Worm (Caenorhabditis elegans) whole organism, young adult: ENCODE data around the gene cutl-28.
A peak's percentile ranks its signal among the peaks of the same experiment; 100 is the strongest.

ENCODE experiments used
- B0261.1 ChIP-seq: sonication (generic microtip); optimal IDR thresholded peaks from 2 replicates; lab custom pipeline; 2016; ENCODE audit warnings: mild to moderate bottlenecking, missing genetic modification characterization, moderate library complexity, missing compliant biosample characterization
- F49E8.2 ChIP-seq: sonication (generic microtip); optimal IDR thresholded peaks from 3 replicates; lab custom pipeline; 2017; ENCODE audit warnings: missing genetic modification characterization, mild to moderate bottlenecking, missing compliant biosample characterization, antibody characterized with exemption, moderate library complexity; ENCODE audit not compliant: insufficient read depth
- F57C9.4 ChIP-seq: sonication (generic microtip); optimal IDR thresholded peaks from 2 replicates; lab custom pipeline; 2017; ENCODE audit warnings: mild to moderate bottlenecking, missing genetic modification characterization, missing compliant biosample characterization
- T07F8.4 ChIP-seq: sonication (generic microtip); optimal IDR thresholded peaks from 2 replicates; lab custom pipeline; 2016; ENCODE audit warnings: mild to moderate bottlenecking, missing genetic modification characterization, moderate library complexity, missing compliant biosample characterization
- Y53F4B.3 ChIP-seq: fragments of 200-800 bp; sonication (Bioruptor generic); IDR thresholded peaks from 2 replicates; pipeline ENCODE4 v1.3.6; 2022; ENCODE audit warnings: missing genetic modification reagents, missing genetic modification characterization, missing compliant biosample characterization
- Y79H2A.3 ChIP-seq: fragments of 200-800 bp; sonication (Bioruptor generic); conservative IDR thresholded peaks from 2 replicates; pipeline ENCODE4 v1.3.6; 2022; ENCODE audit warnings: missing genetic modification reagents, missing genetic modification characterization, missing compliant biosample characterization
- Y95B8A.8 ChIP-seq: fragments of 200-800 bp; sonication (Bioruptor generic); IDR thresholded peaks from 2 replicates; pipeline ENCODE4 v1.3.6; 2022; ENCODE audit warnings: missing genetic modification reagents, missing genetic modification characterization, missing compliant biosample characterization
- ZK185.1 ChIP-seq: sonication (generic microtip); optimal IDR thresholded peaks from 2 replicates; lab custom pipeline; 2016; ENCODE audit warnings: mild to moderate bottlenecking, missing genetic modification characterization, missing compliant biosample characterization; ENCODE audit not compliant: poor library complexity, severe bottlenecking
- aptf-2 ChIP-seq: fragments of 200-800 bp; sonication (Bioruptor generic); conservative IDR thresholded peaks from 2 replicates; pipeline ENCODE4 v1.3.6; 2022; ENCODE audit warnings: missing genetic modification reagents, missing genetic modification characterization, missing compliant biosample characterization
- aptf-3 ChIP-seq: fragments of 200-800 bp; sonication (Bioruptor generic); IDR thresholded peaks from 2 replicates; pipeline ENCODE4 v1.3.6; 2022; ENCODE audit warnings: missing genetic modification characterization, missing compliant biosample characterization
- attf-3 ChIP-seq: fragments of 200-800 bp; sonication (Bioruptor generic); conservative IDR thresholded peaks from 2 replicates; pipeline ENCODE4 v1.3.6; 2022; ENCODE audit warnings: missing genetic modification reagents, missing genetic modification characterization, missing compliant biosample characterization
- ccch-3 ChIP-seq: fragments of 200-800 bp; sonication (Bioruptor generic); optimal IDR thresholded peaks from 2 replicates; lab custom pipeline; 2018; ENCODE audit warnings: mild to moderate bottlenecking, missing genetic modification characterization, missing compliant biosample characterization
- cebp-1 ChIP-seq, 2 experiments: fragments of 200-800 bp in 1 of 2; sonication (Bioruptor generic) in 1 of 2; sonication (generic microtip) in 1 of 2; IDR thresholded peaks in 1 of 2; optimal IDR thresholded peaks in 1 of 2; 2 replicates each; pipeline versions ENCODE4 v1.3.6 to Lab custom; 2017 to 2022; ENCODE audit warnings: missing compliant biosample characterization in 2 of 2, missing genetic modification characterization in 2 of 2, mild to moderate bottlenecking in 1 of 2, missing genetic modification reagents in 1 of 2, moderate library complexity in 1 of 2
- cebp-2 ChIP-seq: fragments of 200-800 bp; sonication (Bioruptor generic); IDR thresholded peaks from 2 replicates; pipeline ENCODE4 v1.3.6; 2022; ENCODE audit warnings: missing genetic modification characterization, missing compliant biosample characterization
- ceh-100 ChIP-seq: fragments of 200-800 bp; sonication (Bioruptor generic); IDR thresholded peaks from 2 replicates; pipeline ENCODE4 v1.3.6; 2022; ENCODE audit warnings: missing genetic modification reagents, missing genetic modification characterization, missing compliant biosample characterization
- ceh-27 ChIP-seq: fragments of 200-800 bp; sonication (Bioruptor generic); optimal IDR thresholded peaks from 2 replicates; lab custom pipeline; 2018; ENCODE audit warnings: mild to moderate bottlenecking, missing genetic modification characterization, moderate library complexity, missing compliant biosample characterization
- ceh-40 ChIP-seq: fragments of 200-800 bp; sonication (Bioruptor generic); IDR thresholded peaks from 2 replicates; pipeline ENCODE4 v1.3.6; 2022; ENCODE audit warnings: missing genetic modification characterization, missing compliant biosample characterization
- ceh-91 ChIP-seq: fragments of 200-800 bp; sonication (Bioruptor generic); IDR thresholded peaks from 2 replicates; pipeline ENCODE4 v1.3.6; 2022; ENCODE audit warnings: missing genetic modification reagents, missing genetic modification characterization, missing compliant biosample characterization
- chd-7 ChIP-seq: sonication (generic microtip); optimal IDR thresholded peaks from 2 replicates; lab custom pipeline; 2016; ENCODE audit warnings: mild to moderate bottlenecking, missing genetic modification characterization, moderate library complexity, missing compliant biosample characterization
- die-1 ChIP-seq: sonication (generic microtip); optimal IDR thresholded peaks from 2 replicates; lab custom pipeline; 2016; ENCODE audit warnings: missing genotype, mild to moderate bottlenecking, missing genetic modification characterization, missing compliant biosample characterization
- dox-1 ChIP-seq: fragments of 200-800 bp; sonication (Bioruptor generic); IDR thresholded peaks from 2 replicates; pipeline ENCODE4 v1.3.6; 2022; ENCODE audit warnings: missing genetic modification reagents, missing genetic modification characterization, missing compliant biosample characterization
- egl-18 ChIP-seq: fragments of 200-800 bp; sonication (Bioruptor generic); IDR thresholded peaks from 2 replicates; pipeline ENCODE4 v1.3.6; 2022; ENCODE audit warnings: missing genetic modification reagents, missing genetic modification characterization, missing compliant biosample characterization
- ets-4 ChIP-seq: fragments of 200-800 bp; sonication (Bioruptor generic); optimal IDR thresholded peaks from 2 replicates; lab custom pipeline; 2018; ENCODE audit warnings: mild to moderate bottlenecking, missing genetic modification characterization, missing compliant biosample characterization
- hlh-12 ChIP-seq: sonication (generic microtip); optimal IDR thresholded peaks from 2 replicates; lab custom pipeline; 2016; ENCODE audit warnings: missing genetic modification characterization, missing compliant biosample characterization
- hlh-26 ChIP-seq: fragments of 200-800 bp; sonication (Bioruptor generic); conservative IDR thresholded peaks from 2 replicates; pipeline ENCODE4 v1.3.6; 2022; ENCODE audit warnings: missing genetic modification reagents, missing genetic modification characterization, missing compliant biosample characterization
- hmg-1.2 ChIP-seq: fragments of 200-800 bp; sonication (Bioruptor generic); IDR thresholded peaks from 2 replicates; pipeline ENCODE4 v1.3.6; 2022; ENCODE audit warnings: missing genetic modification reagents, missing genetic modification characterization, missing compliant biosample characterization
- let-526 ChIP-seq: fragments of 200-800 bp; sonication (Bioruptor generic); IDR thresholded peaks from 2 replicates; pipeline ENCODE4 v1.3.6; 2022; ENCODE audit warnings: missing genetic modification reagents, missing genetic modification characterization, missing compliant biosample characterization
- lsl-1 ChIP-seq: fragments of 200-800 bp; sonication (Bioruptor generic); optimal IDR thresholded peaks from 2 replicates; lab custom pipeline; 2018; ENCODE audit warnings: mild to moderate bottlenecking, missing genetic modification characterization, moderate library complexity, missing compliant biosample characterization
- mcd-1 ChIP-seq: fragments of 200-800 bp; sonication (Bioruptor generic); IDR thresholded peaks from 2 replicates; pipeline ENCODE4 v1.3.6; 2022; ENCODE audit warnings: missing genetic modification reagents, missing genetic modification characterization, missing compliant biosample characterization
- mxl-1 ChIP-seq: sonication (generic microtip); optimal IDR thresholded peaks from 2 replicates; lab custom pipeline; 2016; ENCODE audit warnings: missing genetic modification characterization, missing compliant biosample characterization
- nfya-2 ChIP-seq: fragments of 200-800 bp; sonication (Bioruptor generic); IDR thresholded peaks from 2 replicates; pipeline ENCODE4 v1.3.6; 2022; ENCODE audit warnings: missing genetic modification reagents, missing genetic modification characterization, missing compliant biosample characterization
- nhr-80 ChIP-seq: sonication (generic microtip); optimal IDR thresholded peaks from 2 replicates; lab custom pipeline; 2016; ENCODE audit warnings: missing genetic modification characterization, missing compliant biosample characterization
- nhr-90 ChIP-seq: sonication (generic microtip); optimal IDR thresholded peaks from 2 replicates; lab custom pipeline; 2016; ENCODE audit warnings: missing genotype, mild to moderate bottlenecking, missing genetic modification characterization, missing compliant biosample characterization
- pha-4 ChIP-seq: fragments of 150-350 bp; sonication (generic microtip); optimal IDR thresholded peaks from 2 replicates; lab custom pipeline; 2014; ENCODE audit warnings: missing biosample characterization, missing genetic modification reagents, missing genetic modification characterization
- rec-8 ChIP-seq, 2 experiments: sonication (generic microtip); optimal IDR thresholded peaks; 2 replicates each; lab custom pipeline; 2016; ENCODE audit warnings: mild to moderate bottlenecking in 2 of 2, missing genetic modification characterization in 2 of 2, missing genetic modification reagents in 2 of 2, missing genotype in 2 of 2, missing biosample characterization in 1 of 2, missing compliant biosample characterization in 1 of 2, moderate library complexity in 1 of 2
- snpc-1.3 ChIP-seq: sonication (generic microtip); optimal IDR thresholded peaks from 2 replicates; lab custom pipeline; 2017; ENCODE audit warnings: missing genetic modification characterization, mild to moderate bottlenecking, missing compliant biosample characterization, antibody characterized with exemption, moderate library complexity, missing genotype, missing genetic modification reagents; ENCODE audit not compliant: insufficient read depth
- sptf-2 ChIP-seq: fragments of 200-800 bp; sonication (Bioruptor generic); optimal IDR thresholded peaks from 2 replicates; lab custom pipeline; 2018; ENCODE audit warnings: mild to moderate bottlenecking, missing genetic modification characterization, missing compliant biosample characterization
- tlf-1 ChIP-seq: fragments of 200-800 bp; sonication (Bioruptor generic); optimal IDR thresholded peaks from 2 replicates; lab custom pipeline; 2018; ENCODE audit warnings: mild to moderate bottlenecking, missing genetic modification characterization, missing compliant biosample characterization
- unc-130 ChIP-seq: sonication (generic microtip); optimal IDR thresholded peaks from 2 replicates; lab custom pipeline; 2016; ENCODE audit warnings: missing genetic modification reagents, missing genetic modification characterization, missing compliant biosample characterization
- ztf-26 ChIP-seq: sonication (generic microtip); optimal IDR thresholded peaks from 2 replicates; lab custom pipeline; 2017; ENCODE audit warnings: missing genetic modification characterization, missing compliant biosample characterization

The cutl-28 gene

ce11 chrIV:666991-667390 lies 17.3 kb upstream of the cutl-28 start, which contains the start of gene K11H12.6:
Gene K11H12.6, plus strand, starts transcription at chrIV:667291.
- TF ChIP-seq chd-7 (no peak), ceh-27 (GFP tag; lab: Kevin White, UChicago) (no peak), egl-18 (GFP tag; lab: Robert Waterston, UW) (no peak), dox-1 (no peak), mcd-1 (no peak), cebp-2 (GFP tag; lab: Robert Waterston, UW) (no peak), ceh-40 (GFP tag; lab: Robert Waterston, UW) (no peak), die-1 (tag; lab: Kevin White, UChicago) (no peak), F57C9.4 (tag; lab: Kevin White, UChicago) (no peak), attf-3 (GFP tag; lab: Robert Waterston, UW) (no peak), Y95B8A.8 (GFP tag; lab: Robert Waterston, UW) (no peak), tlf-1 (GFP tag; lab: Kevin White, UChicago) (no peak), sptf-2 (GFP tag; lab: Kevin White, UChicago) (no peak), mxl-1 (no peak), F49E8.2 (no peak), rec-8 (tag; optimal IDR thresholded peaks at IDR 0.05; lab: Kevin White, UChicago) (no peak), hlh-12 (tag; lab: Kevin White, UChicago) (no peak), let-526 (GFP tag; lab: Robert Waterston, UW) (no peak), ztf-26 (tag; lab: Kevin White, UChicago) (no peak), hlh-26 (GFP tag; lab: Robert Waterston, UW) (no peak)

- no peak for TF ChIP-seq mcd-1
- TF ChIP-seq aptf-3 (GFP tag; lab: Robert Waterston, UW), result no peak
- TF ChIP-seq ceh-91 (GFP tag; lab: Robert Waterston, UW), result no peak
- TF ChIP-seq Y53F4B.3 (GFP tag; lab: Robert Waterston, UW), result no peak
- TF ChIP-seq F49E8.2, result no peak
- no peak for TF ChIP-seq Y79H2A.3 (GFP tag; lab: Robert Waterston, UW)
- TF ChIP-seq lsl-1 (GFP tag; lab: Kevin White, UChicago), result no peak
- no peak for TF ChIP-seq unc-130 (GFP tag; lab: Kevin White, UChicago)
These were observed 13.8 kb upstream of the cutl-28 start, which contains the start of gene K11H12.11 for ce11 chrIV:670455-670854. Gene K11H12.11, minus strand, starts transcription at chrIV:670555.

ce11 chrIV:673313-673712 lies 11.0 kb upstream of the cutl-28 start, which contains the start of gene K11H12.3:
Gene K11H12.3, minus strand, starts transcription at chrIV:673480.
- TF ChIP-seq ccch-3, result no peak
- peak; percentile 70 for TF ChIP-seq dox-1
- TF ChIP-seq nhr-80 (tag; lab: Kevin White, UChicago), result peak; percentile 90
- TF ChIP-seq ets-4 (GFP tag; lab: Kevin White, UChicago), result peak; percentile 70
- TF ChIP-seq pha-4 (tag; lab: Kevin White, UChicago), result no peak

DNA sequence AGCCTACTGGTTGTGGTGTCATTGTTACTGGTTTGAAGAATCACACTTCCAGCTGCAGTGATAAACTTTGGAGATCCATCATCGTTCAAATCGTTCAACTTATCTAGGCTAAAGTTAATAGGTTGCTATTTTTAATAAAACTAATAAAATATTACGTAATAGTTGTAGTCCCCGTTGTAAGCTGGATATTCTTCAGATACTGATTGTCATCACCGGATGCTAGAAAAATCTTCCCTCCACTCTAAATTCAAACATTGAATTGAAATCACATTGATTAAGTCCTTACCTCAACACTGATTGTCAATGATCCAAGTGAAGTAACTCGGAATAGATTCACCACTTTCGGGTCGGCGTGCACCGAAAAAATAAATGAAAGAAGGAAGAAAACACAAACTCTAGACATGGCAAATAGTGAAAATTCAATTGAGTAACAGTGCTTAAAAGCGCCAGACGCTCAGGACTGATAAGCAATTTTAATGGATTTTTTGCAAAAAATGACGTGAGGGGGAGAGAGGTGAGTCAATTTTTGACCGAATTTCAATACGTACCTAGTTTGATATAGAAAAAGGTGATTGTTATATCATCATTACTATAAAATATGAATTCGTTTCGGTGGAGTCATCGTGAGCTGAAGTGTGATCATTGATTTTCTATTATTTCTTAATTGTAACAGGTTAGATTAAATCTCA lies 8.7 kb upstream of the cutl-28 start, which contains the start of the genes K11H12.4 and K11H12.10:
Gene K11H12.4, minus strand, starts transcription at position 413 of the 689 bp plus-strand sequence.
Gene K11H12.10, plus strand, starts transcription at position 605 of the 689 bp plus-strand sequence.
- TF ChIP-seq B0261.1 (tag; lab: Kevin White, UChicago) (no peak), nhr-80 (tag; lab: Kevin White, UChicago) (peak; percentile 57), dox-1 (0 out of 2 replicates have a peak, but pooled peaks have one; percentile 16)

DNA sequence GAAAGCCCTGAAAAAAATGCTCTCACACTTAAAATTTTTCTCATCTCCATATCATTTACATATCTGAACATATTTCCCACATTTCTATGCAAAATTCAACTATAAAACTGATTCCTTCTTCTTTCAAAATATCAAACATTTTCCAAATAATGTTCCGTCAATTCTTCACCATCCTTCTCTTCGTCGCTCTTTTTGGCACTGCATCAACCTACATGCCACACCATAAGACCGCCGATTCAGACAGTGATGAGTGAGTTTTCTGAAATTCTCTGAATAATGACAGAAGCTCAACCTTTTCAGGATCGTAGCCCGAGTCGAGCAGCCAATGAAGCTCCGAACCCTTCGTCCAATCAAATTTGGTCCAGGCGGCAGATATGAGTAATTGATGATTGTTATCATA lies 8.0 kb upstream of the cutl-28 start, which contains the start of gene K11H12.5:
Gene K11H12.5, plus strand, starts transcription at position 301 of the 400 bp plus-strand sequence.
- TF ChIP-seq cebp-1 (GFP tag; IDR thresholded peaks at IDR 0.05; lab: Robert Waterston, UW) (no peak), cebp-1 (tag; optimal IDR thresholded peaks at IDR 0.05; lab: Kevin White, UChicago) (no peak), let-526 (GFP tag; lab: Robert Waterston, UW) (no peak), nfya-2 (GFP tag; lab: Robert Waterston, UW) (no peak), ZK185.1 (tag; lab: Kevin White, UChicago) (no peak), Y95B8A.8 (GFP tag; lab: Robert Waterston, UW) (no peak), T07F8.4 (no peak), nhr-90 (tag; lab: Kevin White, UChicago) (no peak), hmg-1.2 (GFP tag; lab: Robert Waterston, UW) (no peak), aptf-2 (GFP tag; lab: Robert Waterston, UW) (no peak), ceh-100 (GFP tag; lab: Robert Waterston, UW) (no peak), snpc-1.3 (tag; lab: Kevin White, UChicago) (no peak)
